Fruit fly (Drosophila melanogaster) whole organism, embryonic: ENCODE data around the gene ImpE3.

Experiments
- Adf1 ChIP-seq: fragments of 200-800 bp; sonication (Bioruptor generic); IDR thresholded peaks from 2 replicates; pipeline ENCODE4 v1.3.6; 2022; ENCODE audit warnings: missing biosample characterization, missing genetic modification characterization
- CG10147 ChIP-seq: fragments of 200-800 bp; sonication (Bioruptor generic); optimal IDR thresholded peaks from 2 replicates; lab custom pipeline; 2019; ENCODE audit warnings: missing biosample characterization, mild to moderate bottlenecking, missing genetic modification characterization, moderate library complexity
- CG10321 ChIP-seq: fragments of 200-800 bp; sonication (Bioruptor generic); IDR thresholded peaks from 2 replicates; pipeline ENCODE4 v1.3.6; 2022; ENCODE audit warnings: missing biosample characterization, missing genetic modification characterization
- CG10543 ChIP-seq: fragments of 200-800 bp; sonication (Bioruptor generic); optimal IDR thresholded peaks from 3 replicates; lab custom pipeline; 2017; ENCODE audit warnings: missing biosample characterization, mild to moderate bottlenecking, missing genetic modification characterization, moderate library complexity
- CG12219 ChIP-seq: fragments of 200-800 bp; sonication (Bioruptor generic); optimal IDR thresholded peaks from 3 replicates; lab custom pipeline; 2018; ENCODE audit warnings: missing biosample characterization, mild to moderate bottlenecking, missing genetic modification characterization
- CG1233 ChIP-seq: fragments of 200-800 bp; sonication (Bioruptor generic); optimal IDR thresholded peaks from 4 replicates; lab custom pipeline; 2018; ENCODE audit warnings: missing biosample characterization, mild to moderate bottlenecking, missing genetic modification characterization
- CG15479 ChIP-seq: fragments of 200-800 bp; sonication (Bioruptor generic); optimal IDR thresholded peaks from 3 replicates; lab custom pipeline; 2019; ENCODE audit warnings: missing biosample characterization, mild to moderate bottlenecking, missing genetic modification characterization, moderate library complexity
- CG16813 ChIP-seq: fragments of 200-800 bp; sonication (Bioruptor generic); IDR thresholded peaks from 3 replicates; pipeline ENCODE4 v1.3.6; 2022; ENCODE audit warnings: missing biosample characterization, missing genetic modification characterization; ENCODE audit not compliant: partially characterized antibody
- CG2129 ChIP-seq: fragments of 200-800 bp; sonication (Bioruptor generic); IDR thresholded peaks from 2 replicates; pipeline ENCODE4 v1.3.6; 2022; ENCODE audit warnings: missing biosample characterization, missing genetic modification characterization; ENCODE audit not compliant: partially characterized antibody
- CG2889 ChIP-seq: fragments of 200-800 bp; sonication (Bioruptor generic); IDR thresholded peaks from 3 replicates; pipeline ENCODE4 v1.3.6; 2022; ENCODE audit warnings: missing biosample characterization, missing genetic modification characterization
- CG33557 ChIP-seq: fragments of 200-800 bp; sonication (Bioruptor generic); optimal IDR thresholded peaks from 2 replicates; lab custom pipeline; 2019; ENCODE audit warnings: missing biosample characterization, mild to moderate bottlenecking, missing genetic modification characterization, moderate library complexity
- CG3407 ChIP-seq: fragments of 200-800 bp; sonication (Bioruptor generic); optimal IDR thresholded peaks from 2 replicates; lab custom pipeline; 2018; ENCODE audit warnings: missing biosample characterization, mild to moderate bottlenecking, missing genetic modification characterization
- CG34376 ChIP-seq: fragments of 200-800 bp; sonication (Bioruptor generic); optimal IDR thresholded peaks from 2 replicates; lab custom pipeline; 2018; ENCODE audit warnings: missing biosample characterization, mild to moderate bottlenecking, missing genetic modification characterization
- CG34422 ChIP-seq: fragments of 200-800 bp; sonication (Bioruptor generic); IDR thresholded peaks from 3 replicates; pipeline ENCODE4 v1.3.6; 2022; ENCODE audit warnings: missing biosample characterization, missing genetic modification characterization
- CG3995 ChIP-seq: fragments of 200-800 bp; sonication (Bioruptor generic); optimal IDR thresholded peaks from 3 replicates; lab custom pipeline; 2016; ENCODE audit warnings: missing biosample characterization, missing genetic modification characterization
- CG4617 ChIP-seq: fragments of 200-800 bp; sonication (Bioruptor generic); optimal IDR thresholded peaks from 3 replicates; lab custom pipeline; 2016; ENCODE audit warnings: missing biosample characterization, missing genetic modification characterization, borderline replicate concordance
- CG6175 ChIP-seq: fragments of 200-800 bp; sonication (Bioruptor generic); IDR thresholded peaks from 3 replicates; pipeline ENCODE4 v1.3.6; 2022; ENCODE audit warnings: missing biosample characterization, missing genetic modification characterization
- CG7786 ChIP-seq: fragments of 200-800 bp; sonication (Bioruptor generic); optimal IDR thresholded peaks from 2 replicates; lab custom pipeline; 2016; ENCODE audit warnings: missing biosample characterization, missing genetic modification characterization
- CHES-1-like ChIP-seq: fragments of 200-800 bp; sonication (Bioruptor generic); optimal IDR thresholded peaks from 2 replicates; lab custom pipeline; 2016; ENCODE audit warnings: missing biosample characterization, missing genetic modification characterization
- Dll ChIP-seq: fragments of 200-800 bp; sonication (Bioruptor generic); IDR thresholded peaks from 4 replicates; pipeline ENCODE4 v1.3.6; 2022; ENCODE audit warnings: missing biosample characterization, missing genetic modification characterization; ENCODE audit not compliant: partially characterized antibody
- Doc3 ChIP-seq: fragments of 200-800 bp; sonication (Bioruptor generic); IDR thresholded peaks from 3 replicates; pipeline ENCODE4 v1.3.6; 2022; ENCODE audit warnings: missing biosample characterization, missing genetic modification characterization; ENCODE audit not compliant: partially characterized antibody
- Eip74EF ChIP-seq, 2 experiments: fragments of 200-800 bp in 1 of 2; fragments of >200 bp in 1 of 2; sonication (Bioruptor generic) in 1 of 2; optimal IDR thresholded peaks; 2 replicates each; lab custom pipeline; 2017 to 2019; ENCODE audit warnings: missing biosample characterization in 2 of 2, missing genetic modification characterization in 2 of 2, mild to moderate bottlenecking in 1 of 2, moderate library complexity in 1 of 2
- Med ChIP-seq: fragments of 200-800 bp; sonication (Bioruptor generic); peaks from one replicate; lab custom pipeline; 2016; ENCODE audit warnings: missing biosample characterization, missing genetic modification characterization, mild to moderate bottlenecking, inconsistent platforms, moderate library complexity
- PHDP ChIP-seq: fragments of 200-800 bp; sonication (Bioruptor generic); optimal IDR thresholded peaks from 3 replicates; lab custom pipeline; 2018; ENCODE audit warnings: missing biosample characterization, mild to moderate bottlenecking, missing genetic modification characterization, moderate library complexity
- Sry-β ChIP-seq: fragments of 200-800 bp; sonication (Bioruptor generic); optimal IDR thresholded peaks from 2 replicates; lab custom pipeline; 2018; ENCODE audit warnings: missing biosample characterization, mild to moderate bottlenecking, missing genetic modification characterization, moderate library complexity
- Stat92E ChIP-seq, 3 experiments: fragments of >200 bp in 2 of 3; fragments of 200-800 bp in 1 of 3; sonication (Bioruptor generic) in 1 of 3; optimal IDR thresholded peaks; 2 replicates each; lab custom pipeline; 2017 to 2019; ENCODE audit warnings: missing biosample characterization in 3 of 3, missing genetic modification characterization in 3 of 3, mild to moderate bottlenecking in 1 of 3, moderate library complexity in 1 of 3
- Xbp1 ChIP-seq: fragments of 200-800 bp; sonication (Bioruptor generic); optimal IDR thresholded peaks from 3 replicates; lab custom pipeline; 2016; ENCODE audit warnings: missing biosample characterization, mild to moderate bottlenecking, missing genetic modification characterization
- amos ChIP-seq: fragments of 200-800 bp; sonication (Bioruptor generic); IDR thresholded peaks from 2 replicates; pipeline ENCODE4 v1.3.6; 2022; ENCODE audit warnings: missing biosample characterization, missing genetic modification characterization; ENCODE audit not compliant: partially characterized antibody
- bigmax ChIP-seq: fragments of 200-800 bp; sonication (Bioruptor generic); optimal IDR thresholded peaks from 2 replicates; lab custom pipeline; 2018; ENCODE audit warnings: missing biosample characterization, mild to moderate bottlenecking, missing genetic modification characterization
- cg ChIP-seq: fragments of 200-800 bp; sonication (Bioruptor generic); optimal IDR thresholded peaks from 3 replicates; lab custom pipeline; 2019; ENCODE audit warnings: missing biosample characterization, mild to moderate bottlenecking, missing genetic modification characterization, moderate library complexity
- dan ChIP-seq: fragments of 200-800 bp; sonication (Bioruptor generic); IDR thresholded peaks from 2 replicates; pipeline ENCODE4 v1.3.6; 2022; ENCODE audit warnings: missing biosample characterization, missing genetic modification characterization
- danr ChIP-seq: fragments of 200-800 bp; sonication (Bioruptor generic); IDR thresholded peaks from 2 replicates; pipeline ENCODE4 v1.3.6; 2022; ENCODE audit warnings: missing biosample characterization, missing genetic modification characterization
- dm ChIP-seq: fragments of 200-800 bp; sonication (Bioruptor generic); optimal IDR thresholded peaks from 3 replicates; lab custom pipeline; 2016; ENCODE audit warnings: missing biosample characterization, missing genetic modification characterization
- esg ChIP-seq: fragments of 200-800 bp; sonication (Bioruptor generic); conservative IDR thresholded peaks from 2 replicates; pipeline ENCODE4 v1.3.6; 2022; ENCODE audit warnings: missing biosample characterization, missing genetic modification characterization
- hb ChIP-seq: fragments of 200-800 bp; sonication (Bioruptor generic); IDR thresholded peaks from 3 replicates; pipeline ENCODE4 v1.3.6; 2022; ENCODE audit warnings: missing biosample characterization, missing genetic modification characterization; ENCODE audit not compliant: partially characterized antibody
- her ChIP-seq: fragments of 200-800 bp; sonication (Bioruptor generic); optimal IDR thresholded peaks from 2 replicates; lab custom pipeline; 2016; ENCODE audit warnings: missing biosample characterization, missing genetic modification characterization
- inv ChIP-seq: fragments of 200-800 bp; sonication (Bioruptor generic); IDR thresholded peaks from 2 replicates; pipeline ENCODE4 v1.3.6; 2022; ENCODE audit warnings: missing biosample characterization, missing genetic modification characterization; ENCODE audit not compliant: partially characterized antibody
- kah ChIP-seq: fragments of 200-800 bp; sonication (Bioruptor generic); optimal IDR thresholded peaks from 2 replicates; lab custom pipeline; 2018; ENCODE audit warnings: missing biosample characterization, mild to moderate bottlenecking, missing genetic modification characterization
- kni ChIP-seq: fragments of 200-800 bp; sonication (Bioruptor generic); optimal IDR thresholded peaks from 3 replicates; lab custom pipeline; 2017; ENCODE audit warnings: mild to moderate bottlenecking, missing biosample characterization, missing genetic modification reagents, missing genetic modification characterization
- ro ChIP-seq: fragments of 200-800 bp; sonication (Bioruptor generic); IDR thresholded peaks from 2 replicates; pipeline ENCODE4 v1.3.6; 2022; ENCODE audit warnings: missing biosample characterization, missing genetic modification characterization
- row ChIP-seq: fragments of 200-800 bp; sonication (Bioruptor generic); IDR thresholded peaks from 3 replicates; pipeline ENCODE4 v1.3.6; 2022; ENCODE audit warnings: missing biosample characterization, missing genetic modification characterization
- scrt ChIP-seq: fragments of 200-800 bp; sonication (Bioruptor generic); optimal IDR thresholded peaks from 2 replicates; lab custom pipeline; 2018; ENCODE audit warnings: missing biosample characterization, mild to moderate bottlenecking, missing genetic modification characterization, moderate library complexity
- sd ChIP-seq: fragments of 200-800 bp; sonication (Bioruptor generic); optimal IDR thresholded peaks from 3 replicates; lab custom pipeline; 2018; ENCODE audit warnings: missing biosample characterization, mild to moderate bottlenecking, missing genetic modification characterization, moderate library complexity
- sens ChIP-seq: fragments of 200-800 bp; sonication (Bioruptor generic); peaks from one replicate; lab custom pipeline; 2016; ENCODE audit warnings: missing biosample characterization, missing genetic modification characterization
- ttk ChIP-seq: fragments of 200-800 bp; sonication (Bioruptor generic); IDR thresholded peaks from 2 replicates; pipeline ENCODE4 v2.1.2; 2022; ENCODE audit warnings: missing biosample characterization, missing genetic modification characterization
- twi ChIP-seq: fragments of 200-800 bp; optimal IDR thresholded peaks from 2 replicates; lab custom pipeline; 2019; ENCODE audit warnings: missing biosample characterization, mild to moderate bottlenecking, missing genetic modification characterization, moderate library complexity
- unc-4 ChIP-seq: fragments of 200-800 bp; sonication (Bioruptor generic); IDR thresholded peaks from 2 replicates; pipeline ENCODE4 v1.3.6; 2022; ENCODE audit warnings: missing biosample characterization, missing genetic modification characterization; ENCODE audit not compliant: partially characterized antibody

ImpE3 gene

dm6 chr3R:8030151-8030899, 979 bp upstream of the ImpE3 start, which contains the start of the genes CG10903 and CG2747 (continued):
- no peak for TF ChIP-seq kah (GFP tag; lab: Kevin White, UChicago)
- no peak for TF ChIP-seq CG3407 (GFP tag; lab: Kevin White, UChicago)
- peak; percentile 41 for TF ChIP-seq CG10543 (GFP tag; lab: Kevin White, UChicago)
- TF ChIP-seq twi (tag; lab: Kevin White, UChicago) = peak; percentile 45
- no peak for TF ChIP-seq CG15479
- TF ChIP-seq danr (GFP tag; lab: Robert Waterston, UW) = no peak
- TF ChIP-seq her (GFP tag; lab: Kevin White, UChicago) = no peak
- TF ChIP-seq Dll = peak; percentile 73
- peak; percentile 79 for TF ChIP-seq sd (tag; lab: Kevin White, UChicago)
- peak; percentile 75 for TF ChIP-seq amos (GFP tag; lab: Robert Waterston, UW)
- TF ChIP-seq CG10147 (GFP tag; lab: Kevin White, UChicago) = peak; percentile 50
- no peak for TF ChIP-seq CG2889
- TF ChIP-seq unc-4 (GFP tag; lab: Robert Waterston, UW) = peak; percentile 69; the same call in 1 of the 2 replicates
- TF ChIP-seq ttk (GFP tag; lab: Robert Waterston, UW) = no peak
- peak; percentile 76 for TF ChIP-seq CG4617
- TF ChIP-seq Stat92E (GFP tag; optimal IDR thresholded peaks at IDR 0.05; lab: Kevin White, UChicago) = peak in 1 of 3 experiments; percentile 10
- 0 out of 3 replicates have a peak, but pooled peaks have one; percentile 37 for TF ChIP-seq hb (GFP tag; lab: Robert Waterston, UW)
- no peak for TF ChIP-seq CG6175 (GFP tag; lab: Robert Waterston, UW)
- no peak for TF ChIP-seq PHDP (tag; lab: Kevin White, UChicago)
- peak; percentile 3 for TF ChIP-seq CG1233
- no peak for TF ChIP-seq ro
- peak; percentile 85 for TF ChIP-seq Med (GFP tag; lab: Kevin White, UChicago)
- peak in 1 of 2 experiments; percentile 80 for TF ChIP-seq Eip74EF (GFP tag; optimal IDR thresholded peaks at IDR 0.05; lab: Kevin White, UChicago)
- TF ChIP-seq Sry-β = peak; percentile 8
- TF ChIP-seq CG16813 = peak; percentile 64; the same call in 2 of the 3 replicates
- no peak for TF ChIP-seq dan (GFP tag; lab: Robert Waterston, UW)
- peak; percentile 23; the same call in 1 of the 3 replicates for TF ChIP-seq row
- TF ChIP-seq Xbp1 = no peak
- TF ChIP-seq sens = peak; percentile 67
- peak; percentile 89 for TF ChIP-seq dm
- TF ChIP-seq CG12219 (GFP tag; lab: Kevin White, UChicago) = no peak
- TF ChIP-seq CHES-1-like (GFP tag; lab: Kevin White, UChicago) = peak; percentile 44
- TF ChIP-seq kni = peak; percentile 74
- peak; percentile 25; the same call in 1 of the 3 replicates for TF ChIP-seq CG34422 (GFP tag; lab: Robert Waterston, UW)
- TF ChIP-seq esg (GFP tag; lab: Robert Waterston, UW) = no peak
- TF ChIP-seq CG34376 = peak; percentile 49
- no peak for TF ChIP-seq CG10321 (GFP tag; lab: Robert Waterston, UW)
- TF ChIP-seq scrt = peak; percentile 81
- no peak for TF ChIP-seq Adf1 (GFP tag; lab: Robert Waterston, UW)
- TF ChIP-seq bigmax (GFP tag; lab: Kevin White, UChicago) = no peak
- TF ChIP-seq Doc3 = peak; percentile 64; the same call in 2 of the 3 replicates
- no peak for TF ChIP-seq CG7786 (GFP tag; lab: Kevin White, UChicago)
- no peak for TF ChIP-seq CG33557
- TF ChIP-seq cg = peak; percentile 80
- TF ChIP-seq inv (GFP tag; lab: Robert Waterston, UW) = peak; percentile 53; the same call in 1 of the 2 replicates
- no peak; the same call in 1 of the 2 replicates for TF ChIP-seq CG2129
- TF ChIP-seq CG3995 (GFP tag; lab: Kevin White, UChicago) = peak; percentile 45
